Worm (Caenorhabditis elegans) whole organism, L3 larva: ENCODE results near the gene C12D5.4.

Experiments used
- R02D3.7 ChIP-seq: fragments of 150-350 bp; optimal IDR thresholded peaks from 2 replicates; lab custom pipeline; 2014; ENCODE audit warnings: missing biosample characterization, missing genetic modification characterization
- ZK546.5 ChIP-seq: sonication (generic microtip); optimal IDR thresholded peaks from 2 replicates; lab custom pipeline; 2017; ENCODE audit warnings: missing biosample characterization, missing genetic modification characterization
- aly-2 ChIP-seq: fragments of 150-350 bp; optimal IDR thresholded peaks from 2 replicates; lab custom pipeline; 2014; ENCODE audit warnings: missing biosample characterization, missing genetic modification characterization
- ama-1 ChIP-seq: fragments of 150-350 bp; optimal IDR thresholded peaks from 2 replicates; lab custom pipeline; 2018
- ceh-16 ChIP-seq: sonication (generic microtip); optimal IDR thresholded peaks from 2 replicates; lab custom pipeline; 2017; ENCODE audit warnings: missing biosample characterization, missing genetic modification characterization
- ceh-82 ChIP-seq: fragments of 150-350 bp; optimal IDR thresholded peaks from 2 replicates; lab custom pipeline; 2014; ENCODE audit warnings: missing biosample characterization, missing genetic modification characterization
- ceh-9 ChIP-seq: sonication (generic microtip); optimal IDR thresholded peaks from 2 replicates; lab custom pipeline; 2018; ENCODE audit warnings: missing biosample characterization, missing genetic modification characterization
- daf-12 ChIP-seq: fragments of 150-350 bp; optimal IDR thresholded peaks from 2 replicates; lab custom pipeline; 2014; ENCODE audit warnings: missing biosample characterization, missing genetic modification reagents, missing genetic modification characterization
- egl-27 ChIP-seq: sonication (generic microtip); optimal IDR thresholded peaks from 4 replicates; lab custom pipeline; 2017; ENCODE audit warnings: missing biosample characterization, missing genetic modification reagents, missing genetic modification characterization
- elt-1 ChIP-seq: fragments of 150-350 bp; optimal IDR thresholded peaks from 2 replicates; lab custom pipeline; 2014; ENCODE audit warnings: missing biosample characterization, missing genetic modification characterization
- elt-2 ChIP-seq: sonication (generic microtip); optimal IDR thresholded peaks from 2 replicates; lab custom pipeline; 2016; ENCODE audit warnings: missing genetic modification reagents, mild to moderate bottlenecking, missing genetic modification characterization, missing compliant biosample characterization
- fkh-10 ChIP-seq: sonication (generic microtip); optimal IDR thresholded peaks from 2 replicates; lab custom pipeline; 2017; ENCODE audit warnings: missing biosample characterization, missing genetic modification reagents, missing genetic modification characterization
- fkh-2 ChIP-seq: fragments of 150-350 bp; optimal IDR thresholded peaks from 2 replicates; lab custom pipeline; 2014; ENCODE audit warnings: missing biosample characterization, missing genetic modification reagents, missing genetic modification characterization
- hmg-11 ChIP-seq: sonication (generic microtip); optimal IDR thresholded peaks from 2 replicates; lab custom pipeline; 2016; ENCODE audit warnings: missing genetic modification characterization, missing compliant biosample characterization
- jun-1 ChIP-seq: fragments of 150-350 bp; optimal IDR thresholded peaks from 2 replicates; lab custom pipeline; 2014; ENCODE audit warnings: missing biosample characterization, missing genetic modification reagents, missing genetic modification characterization
- lin-15B ChIP-seq: fragments of 150-350 bp; optimal IDR thresholded peaks from 2 replicates; lab custom pipeline; 2014; ENCODE audit warnings: missing biosample characterization, missing genetic modification characterization
- lsy-12 ChIP-seq: sonication (generic microtip); optimal IDR thresholded peaks from 2 replicates; lab custom pipeline; 2016; ENCODE audit warnings: mild to moderate bottlenecking, missing genetic modification characterization, missing compliant biosample characterization
- mml-1 ChIP-seq: fragments of 150-350 bp; sonication (generic microtip); optimal IDR thresholded peaks from 3 replicates; lab custom pipeline; 2014; ENCODE audit warnings: missing biosample characterization, missing genetic modification characterization
- nhr-11 ChIP-seq: fragments of 150-350 bp; optimal IDR thresholded peaks from 2 replicates; lab custom pipeline; 2014; ENCODE audit warnings: missing biosample characterization, missing genetic modification characterization
- nhr-12 ChIP-seq: fragments of 150-350 bp; optimal IDR thresholded peaks from 2 replicates; lab custom pipeline; 2014; ENCODE audit warnings: missing biosample characterization, missing genetic modification characterization
- nhr-23 ChIP-seq: fragments of 150-350 bp; optimal IDR thresholded peaks from 2 replicates; lab custom pipeline; 2014; ENCODE audit warnings: missing biosample characterization, missing genetic modification reagents, missing genetic modification characterization
- nhr-237 ChIP-seq: fragments of 150-350 bp; optimal IDR thresholded peaks from 2 replicates; lab custom pipeline; 2014; ENCODE audit warnings: missing biosample characterization, missing genetic modification characterization
- nhr-28 ChIP-seq: fragments of 150-350 bp; optimal IDR thresholded peaks from 2 replicates; lab custom pipeline; 2014; ENCODE audit warnings: missing biosample characterization, missing genetic modification characterization
- nhr-43 ChIP-seq: sonication (generic microtip); optimal IDR thresholded peaks from 2 replicates; lab custom pipeline; 2016; ENCODE audit warnings: mild to moderate bottlenecking, missing genetic modification characterization, missing compliant biosample characterization; ENCODE audit not compliant: poor library complexity, severe bottlenecking
- nhr-76 ChIP-seq: fragments of 150-350 bp; sonication (generic microtip); optimal IDR thresholded peaks from 5 replicates; lab custom pipeline; 2014; ENCODE audit warnings: missing biosample characterization, missing genetic modification characterization
- pha-4 ChIP-seq: fragments of 150-350 bp; optimal IDR thresholded peaks from 2 replicates; lab custom pipeline; 2014; ENCODE audit warnings: missing biosample characterization, missing genetic modification reagents, missing genetic modification characterization
- pqm-1 ChIP-seq: fragments of 150-350 bp; optimal IDR thresholded peaks from 2 replicates; lab custom pipeline; 2017; ENCODE audit warnings: missing biosample characterization, missing genetic modification characterization, inconsistent platforms
- sea-2 ChIP-seq: fragments of 150-350 bp; sonication (generic microtip); optimal IDR thresholded peaks from 4 replicates; lab custom pipeline; 2014; ENCODE audit warnings: missing biosample characterization, missing genetic modification reagents, missing genetic modification characterization
- skn-1 ChIP-seq: fragments of 150-350 bp; optimal IDR thresholded peaks from 2 replicates; lab custom pipeline; 2014; ENCODE audit warnings: missing biosample characterization, missing genetic modification characterization
- snpc-4 ChIP-seq: fragments of 150-350 bp; optimal IDR thresholded peaks from 2 replicates; lab custom pipeline; 2014; ENCODE audit warnings: missing biosample characterization, missing genetic modification characterization
- unc-39 ChIP-seq: sonication (generic microtip); optimal IDR thresholded peaks from 4 replicates; lab custom pipeline; 2017; ENCODE audit warnings: missing biosample characterization, missing genetic modification characterization
- zag-1 ChIP-seq: fragments of 150-350 bp; optimal IDR thresholded peaks from 2 replicates; lab custom pipeline; 2014; ENCODE audit warnings: missing biosample characterization, missing genetic modification characterization
- ztf-11 ChIP-seq: fragments of 150-350 bp; optimal IDR thresholded peaks from 2 replicates; lab custom pipeline; 2014; ENCODE audit warnings: missing biosample characterization, missing genetic modification characterization
- ztf-4 ChIP-seq: fragments of 150-350 bp; optimal IDR thresholded peaks from 2 replicates; lab custom pipeline; 2014; ENCODE audit warnings: missing biosample characterization, missing genetic modification characterization

C12D5.4 gene

ce11 chrV:7639787-7640186 is 32.6 kb upstream of the C12D5.4 start, which contains the start of gene F07C4.10:
F07C4.10 (minus strand) TSS chrV:7639887.
- TF ChIP-seq egl-27 (no peak), ztf-4 (tag; lab: Kevin White, UChicago) (no peak), aly-2 (no peak), pha-4 (no peak), nhr-28 (tag; lab: Kevin White, UChicago) (no peak), nhr-23 (tag; lab: Kevin White, UChicago) (no peak), fkh-10 (GFP tag; lab: Kevin White, UChicago) (no peak)

ce11 chrV:7641718-7642117 is 30.6 kb upstream of the C12D5.4 start:
- TF ChIP-seq fkh-2 (tag; lab: Kevin White, UChicago) (no peak), ZK546.5 (tag; lab: Kevin White, UChicago) (no peak), ama-1 (no peak), lin-15B (tag; lab: Kevin White, UChicago) (no peak), skn-1 (tag; lab: Kevin White, UChicago) (no peak), daf-12 (tag; lab: Kevin White, UChicago) (no peak), ceh-9 (tag; lab: Kevin White, UChicago) (no peak), unc-39 (tag; lab: Kevin White, UChicago) (no peak), lsy-12 (tag; lab: Kevin White, UChicago) (no peak), nhr-76 (tag; lab: Kevin White, UChicago) (no peak), fkh-10 (GFP tag; lab: Kevin White, UChicago) (no peak), hmg-11 (tag; lab: Kevin White, UChicago) (no peak)

- TF ChIP-seq fkh-10 (GFP tag; lab: Kevin White, UChicago) (no peak), mml-1 (tag; lab: Kevin White, UChicago) (no peak), lsy-12 (tag; lab: Kevin White, UChicago) (no peak)
These were observed 28.9 kb upstream of the C12D5.4 start, which contains the start of gene F07C4.11 for ce11 chrV:7643416-7643815. F07C4.11 (minus strand) TSS chrV:7643516.

ce11 chrV:7645454-7645853 is 26.9 kb upstream of the C12D5.4 start, which contains the start of gene str-47:
str-47 (plus strand) TSS chrV:7645754.
- TF ChIP-seq ztf-11 (tag; lab: Kevin White, UChicago) = no peak

ce11 chrV:7647147-7647546 is 25.2 kb upstream of the C12D5.4 start:
- no peak for TF ChIP-seq elt-2 (tag; lab: Kevin White, UChicago)
- no peak for TF ChIP-seq nhr-11 (tag; lab: Kevin White, UChicago)
- no peak for TF ChIP-seq snpc-4 (tag; lab: Kevin White, UChicago)
- no peak for TF ChIP-seq fkh-10 (GFP tag; lab: Kevin White, UChicago)
- no peak for TF ChIP-seq aly-2
- TF ChIP-seq nhr-12 (tag; lab: Kevin White, UChicago) = no peak
- no peak for TF ChIP-seq R02D3.7 (tag; lab: Kevin White, UChicago)
- TF ChIP-seq daf-12 (tag; lab: Kevin White, UChicago) = no peak
- no peak for TF ChIP-seq elt-1 (tag; lab: Kevin White, UChicago)
- no peak for TF ChIP-seq hmg-11 (tag; lab: Kevin White, UChicago)
- TF ChIP-seq zag-1 (tag; lab: Kevin White, UChicago) = no peak
- TF ChIP-seq, all 47 proteins: peak for 0

ce11 chrV:7649963-7650362 is 22.4 kb upstream of the C12D5.4 start:
- no peak for TF ChIP-seq nhr-237 (tag; lab: Kevin White, UChicago)
- no peak for TF ChIP-seq ztf-4 (tag; lab: Kevin White, UChicago)
- TF ChIP-seq zag-1 (tag; lab: Kevin White, UChicago) = no peak
- TF ChIP-seq ceh-16 (tag; lab: Kevin White, UChicago) = no peak
- TF ChIP-seq sea-2 (GFP tag; lab: Kevin White, UChicago) = no peak
- no peak for TF ChIP-seq nhr-28 (tag; lab: Kevin White, UChicago)

- TF ChIP-seq jun-1 = no peak
- no peak for TF ChIP-seq sea-2 (GFP tag; lab: Kevin White, UChicago)
- no peak for TF ChIP-seq ama-1
- TF ChIP-seq ceh-82 = no peak
- TF ChIP-seq mml-1 (tag; lab: Kevin White, UChicago) = no peak
- no peak for TF ChIP-seq daf-12 (tag; lab: Kevin White, UChicago)
- no peak for TF ChIP-seq nhr-12 (tag; lab: Kevin White, UChicago)
- TF ChIP-seq pqm-1 (tag; lab: Kevin White, UChicago) = no peak
- no peak for TF ChIP-seq pha-4
- no peak for TF ChIP-seq nhr-76 (tag; lab: Kevin White, UChicago)
- no peak for TF ChIP-seq nhr-23 (tag; lab: Kevin White, UChicago)
- no peak for TF ChIP-seq elt-1 (tag; lab: Kevin White, UChicago)
- TF ChIP-seq lsy-12 (tag; lab: Kevin White, UChicago) = no peak
- no peak for TF ChIP-seq nhr-43 (tag; lab: Kevin White, UChicago)
- no peak for TF ChIP-seq fkh-2 (tag; lab: Kevin White, UChicago)
- TF ChIP-seq egl-27 = no peak
These were observed 20.6 kb upstream of the C12D5.4 start, which contains the start of gene srh-234 for ce11 chrV:7651757-7652156. srh-234 (minus strand) TSS chrV:7651857.
